Fruit fly (Drosophila melanogaster) whole organism, embryonic: Measurements from ENCODE around the gene CG33939.

Experiments
- Atf6 ChIP-seq: fragments of 200-800 bp; sonication (Bioruptor generic); IDR thresholded peaks from 2 replicates; pipeline ENCODE4 v1.3.6; 2022; ENCODE audit warnings: missing biosample characterization, missing genetic modification characterization
- CG11398 ChIP-seq: fragments of 200-800 bp; sonication (Bioruptor generic); optimal IDR thresholded peaks from 2 replicates; lab custom pipeline; 2016; ENCODE audit warnings: missing biosample characterization, missing genetic modification characterization
- CG11456 ChIP-seq: fragments of 200-800 bp; sonication (Bioruptor generic); IDR thresholded peaks from 3 replicates; pipeline ENCODE4 v1.3.6; 2022; ENCODE audit warnings: missing biosample characterization, missing genetic modification characterization
- CG12155 ChIP-seq: fragments of 200-800 bp; sonication (Bioruptor generic); optimal IDR thresholded peaks from 3 replicates; lab custom pipeline; 2016; ENCODE audit warnings: missing biosample characterization, missing genetic modification characterization
- CG12391 ChIP-seq: fragments of 200-800 bp; sonication (Bioruptor generic); optimal IDR thresholded peaks from 3 replicates; lab custom pipeline; 2018; ENCODE audit warnings: missing biosample characterization, mild to moderate bottlenecking, missing genetic modification characterization, moderate library complexity
- CG12659 ChIP-seq: fragments of 200-800 bp; sonication (Bioruptor generic); optimal IDR thresholded peaks from 3 replicates; lab custom pipeline; 2017; ENCODE audit warnings: mild to moderate bottlenecking, missing biosample characterization, missing genetic modification reagents, missing genetic modification characterization
- CG13287 ChIP-seq: fragments of 200-800 bp; sonication (Bioruptor generic); IDR thresholded peaks from 2 replicates; pipeline ENCODE4 v1.3.6; 2022; ENCODE audit warnings: missing biosample characterization, missing genetic modification characterization; ENCODE audit not compliant: partially characterized antibody
- CG13624 ChIP-seq: fragments of 200-800 bp; sonication (Bioruptor generic); optimal IDR thresholded peaks from 2 replicates; lab custom pipeline; 2016; ENCODE audit warnings: missing biosample characterization, missing genetic modification characterization
- CG15514 ChIP-seq: fragments of 200-800 bp; sonication (Bioruptor generic); optimal IDR thresholded peaks from 3 replicates; lab custom pipeline; 2017; ENCODE audit warnings: missing biosample characterization, missing genetic modification characterization, mild to moderate bottlenecking, moderate library complexity, missing genetic modification reagents
- CG17186 ChIP-seq: fragments of 200-800 bp; sonication (Bioruptor generic); optimal IDR thresholded peaks from 3 replicates; lab custom pipeline; 2017; ENCODE audit warnings: missing biosample characterization, missing genetic modification reagents, missing genetic modification characterization
- CG17359 ChIP-seq: fragments of 200-800 bp; sonication (Bioruptor generic); optimal IDR thresholded peaks from 3 replicates; lab custom pipeline; 2018; ENCODE audit warnings: missing biosample characterization, mild to moderate bottlenecking, missing genetic modification characterization, moderate library complexity
- CG17361 ChIP-seq: fragments of 200-800 bp; sonication (Bioruptor generic); IDR thresholded peaks from 3 replicates; pipeline ENCODE4 v1.3.6; 2022; ENCODE audit warnings: missing biosample characterization, missing genetic modification characterization
- CG17829 ChIP-seq: fragments of 200-800 bp; optimal IDR thresholded peaks from 2 replicates; lab custom pipeline; 2019; ENCODE audit warnings: missing biosample characterization, mild to moderate bottlenecking, missing genetic modification characterization, moderate library complexity
- CG1792 ChIP-seq: fragments of 200-800 bp; sonication (Bioruptor generic); optimal IDR thresholded peaks from 2 replicates; lab custom pipeline; 2016; ENCODE audit warnings: missing biosample characterization, missing genetic modification characterization
- CG2120 ChIP-seq: fragments of 200-800 bp; sonication (Bioruptor generic); optimal IDR thresholded peaks from 3 replicates; lab custom pipeline; 2016; ENCODE audit warnings: missing biosample characterization, missing genetic modification characterization
- CG2202 ChIP-seq: fragments of 200-800 bp; sonication (Bioruptor generic); optimal IDR thresholded peaks from 2 replicates; lab custom pipeline; 2018; ENCODE audit warnings: missing biosample characterization, mild to moderate bottlenecking, missing genetic modification characterization
- CG32532 ChIP-seq: fragments of 200-800 bp; sonication (Bioruptor generic); IDR thresholded peaks from 2 replicates; pipeline ENCODE4 v1.3.6; 2022; ENCODE audit warnings: missing biosample characterization, missing genetic modification characterization
- CG34422 ChIP-seq: fragments of 200-800 bp; sonication (Bioruptor generic); IDR thresholded peaks from 3 replicates; pipeline ENCODE4 v1.3.6; 2022; ENCODE audit warnings: missing biosample characterization, missing genetic modification characterization
- CG3847 ChIP-seq: fragments of 200-800 bp; sonication (Bioruptor generic); IDR thresholded peaks from 2 replicates; pipeline ENCODE4 v1.3.6; 2022; ENCODE audit warnings: missing biosample characterization, missing genetic modification characterization
- CG8924 ChIP-seq: fragments of 200-800 bp; optimal IDR thresholded peaks from 3 replicates; lab custom pipeline; 2019; ENCODE audit warnings: missing biosample characterization, mild to moderate bottlenecking, missing genetic modification characterization, moderate library complexity
- Dp ChIP-seq: fragments of 200-800 bp; sonication (Bioruptor generic); optimal IDR thresholded peaks from 2 replicates; lab custom pipeline; 2018; ENCODE audit warnings: missing biosample characterization, mild to moderate bottlenecking, missing genetic modification characterization, moderate library complexity
- Dref ChIP-seq: fragments of 200-800 bp; sonication (Bioruptor generic); IDR thresholded peaks from 2 replicates; pipeline ENCODE4 v1.3.6; 2022; ENCODE audit warnings: missing biosample characterization, missing genetic modification characterization
- Ets65A ChIP-seq: fragments of 200-800 bp; sonication (Bioruptor generic); peaks from one replicate; lab custom pipeline; 2016; ENCODE audit warnings: missing biosample characterization, missing genetic modification characterization
- Fer1 ChIP-seq: fragments of 200-800 bp; sonication (Bioruptor generic); optimal IDR thresholded peaks from 2 replicates; lab custom pipeline; 2017; ENCODE audit warnings: missing biosample characterization, mild to moderate bottlenecking, missing genetic modification characterization
- HLH54F ChIP-seq: fragments of 200-800 bp; sonication (Bioruptor generic); optimal IDR thresholded peaks from 3 replicates; lab custom pipeline; 2016; ENCODE audit warnings: missing biosample characterization, missing genetic modification characterization
- HmgZ ChIP-seq: fragments of 200-800 bp; sonication (Bioruptor generic); optimal IDR thresholded peaks from 2 replicates; lab custom pipeline; 2018; ENCODE audit warnings: missing biosample characterization, mild to moderate bottlenecking, missing genetic modification characterization
- Hr3 ChIP-seq: fragments of 200-800 bp; sonication (Bioruptor generic); optimal IDR thresholded peaks from 3 replicates; lab custom pipeline; 2016; ENCODE audit warnings: missing biosample characterization, missing genetic modification characterization
- MBD-R2 ChIP-seq: fragments of 200-800 bp; sonication (Bioruptor generic); IDR thresholded peaks from 2 replicates; pipeline ENCODE4 v1.3.6; 2022; ENCODE audit warnings: missing biosample characterization, missing genetic modification characterization
- NfI ChIP-seq: fragments of 200-800 bp; sonication (Bioruptor generic); optimal IDR thresholded peaks from 3 replicates; lab custom pipeline; 2018; ENCODE audit warnings: missing biosample characterization, mild to moderate bottlenecking, missing genetic modification characterization, moderate library complexity
- Opbp ChIP-seq: fragments of 200-800 bp; sonication (Bioruptor generic); IDR thresholded peaks from 3 replicates; pipeline ENCODE4 v1.3.6; 2022; ENCODE audit warnings: missing biosample characterization, missing genetic modification characterization; ENCODE audit not compliant: partially characterized antibody
- Pdp1 ChIP-seq, 2 experiments: fragments of 200-800 bp; sonication (Bioruptor generic); optimal IDR thresholded peaks; 3 replicates each; lab custom pipeline; 2016; ENCODE audit warnings: missing biosample characterization in 2 of 2, missing genetic modification characterization in 2 of 2, mild to moderate bottlenecking in 1 of 2, moderate library complexity in 1 of 2
- Ravus ChIP-seq: fragments of 200-800 bp; sonication (Bioruptor generic); IDR thresholded peaks from 2 replicates; pipeline ENCODE4 v1.3.6; 2022; ENCODE audit warnings: missing biosample characterization, missing genetic modification characterization
- Scr ChIP-seq: fragments of 200-800 bp; sonication (Bioruptor generic); IDR thresholded peaks from 2 replicates; pipeline ENCODE4 v1.3.6; 2022; ENCODE audit warnings: missing biosample characterization, missing genetic modification characterization; ENCODE audit not compliant: partially characterized antibody
- Sry-δ ChIP-seq: fragments of 200-800 bp; sonication (Bioruptor generic); optimal IDR thresholded peaks from 2 replicates; lab custom pipeline; 2016; ENCODE audit warnings: missing biosample characterization, missing genetic modification characterization
- Stat92E ChIP-seq, 3 experiments: fragments of >200 bp in 2 of 3; fragments of 200-800 bp in 1 of 3; sonication (Bioruptor generic) in 1 of 3; optimal IDR thresholded peaks; 2 replicates each; lab custom pipeline; 2017 to 2019; ENCODE audit warnings: missing biosample characterization in 3 of 3, missing genetic modification characterization in 3 of 3, mild to moderate bottlenecking in 1 of 3, moderate library complexity in 1 of 3
- amos ChIP-seq: fragments of 200-800 bp; sonication (Bioruptor generic); IDR thresholded peaks from 2 replicates; pipeline ENCODE4 v1.3.6; 2022; ENCODE audit warnings: missing biosample characterization, missing genetic modification characterization; ENCODE audit not compliant: partially characterized antibody
- ash1 ChIP-seq: fragments of 200-800 bp; sonication (Bioruptor generic); optimal IDR thresholded peaks from 2 replicates; lab custom pipeline; 2018; ENCODE audit warnings: missing biosample characterization, mild to moderate bottlenecking, missing genetic modification characterization
- bbx ChIP-seq: fragments of 200-800 bp; sonication (Bioruptor generic); IDR thresholded peaks from 2 replicates; pipeline ENCODE4 v1.3.6; 2022; ENCODE audit warnings: missing biosample characterization, missing genetic modification characterization; ENCODE audit not compliant: partially characterized antibody
- fru ChIP-seq: fragments of >200 bp; optimal IDR thresholded peaks from 2 replicates; lab custom pipeline; 2017
- grau ChIP-seq: fragments of 200-800 bp; optimal IDR thresholded peaks from 3 replicates; lab custom pipeline; 2019; ENCODE audit warnings: missing biosample characterization, mild to moderate bottlenecking, missing genetic modification characterization, moderate library complexity
- gro ChIP-seq: fragments of 200-800 bp; sonication (Bioruptor generic); optimal IDR thresholded peaks from 2 replicates; lab custom pipeline; 2016; ENCODE audit warnings: missing biosample characterization, missing genetic modification characterization
- nmo ChIP-seq: fragments of 200-800 bp; sonication (Bioruptor generic); optimal IDR thresholded peaks from 2 replicates; lab custom pipeline; 2018; ENCODE audit warnings: missing biosample characterization, mild to moderate bottlenecking, missing genetic modification characterization, moderate library complexity
- prd ChIP-seq, 3 experiments: fragments of >200 bp in 2 of 3; fragments of 200-800 bp in 1 of 3; sonication (Bioruptor generic) in 1 of 3; optimal IDR thresholded peaks in 2 of 3; IDR thresholded peaks in 1 of 3; 2 replicates in 2 of 3; 3 replicates in 1 of 3; pipeline versions ENCODE4 v1.3.6 to Lab custom; 2017 to 2022; ENCODE audit warnings: missing biosample characterization in 1 of 3, missing genetic modification characterization in 1 of 3
- shn ChIP-seq: fragments of 200-800 bp; sonication (Bioruptor generic); optimal IDR thresholded peaks from 3 replicates; lab custom pipeline; 2016; ENCODE audit warnings: missing biosample characterization, missing genetic modification characterization
- slou ChIP-seq: fragments of 200-800 bp; sonication (Bioruptor generic); optimal IDR thresholded peaks from 3 replicates; lab custom pipeline; 2016; ENCODE audit warnings: missing biosample characterization, missing genetic modification characterization
- stwl ChIP-seq: fragments of 200-800 bp; sonication (Bioruptor generic); optimal IDR thresholded peaks from 3 replicates; lab custom pipeline; 2018; ENCODE audit warnings: missing biosample characterization, mild to moderate bottlenecking, missing genetic modification characterization, moderate library complexity
- unpg ChIP-seq: fragments of 200-800 bp; sonication (Bioruptor generic); optimal IDR thresholded peaks from 3 replicates; lab custom pipeline; 2018; ENCODE audit warnings: missing biosample characterization, mild to moderate bottlenecking, missing genetic modification characterization, moderate library complexity
- wor ChIP-seq: fragments of 200-800 bp; sonication (Bioruptor generic); IDR thresholded peaks from 2 replicates; pipeline ENCODE4 v1.3.6; 2022; ENCODE audit warnings: missing biosample characterization, missing genetic modification characterization
- zen2 ChIP-seq: fragments of 200-800 bp; sonication (Bioruptor generic); IDR thresholded peaks from 3 replicates; pipeline ENCODE4 v1.3.6; 2022; ENCODE audit warnings: missing biosample characterization, missing genetic modification characterization; ENCODE audit not compliant: partially characterized antibody

CG33939 gene

dm6 chrX:19208014-19208413 is 33.3 kb upstream of the CG33939 start, which contains the start of gene Ulp1 (continued):
- TF ChIP-seq CG11456 (GFP tag; lab: Robert Waterston, UW): 0 out of 3 replicates have a peak, but pooled peaks have one; percentile 59
- peak; percentile 56 for TF ChIP-seq CG17359 (tag; lab: Kevin White, UChicago)
- TF ChIP-seq NfI (GFP tag; lab: Kevin White, UChicago): peak; percentile 9
- TF ChIP-seq CG15514: peak; percentile 57
- TF ChIP-seq gro: peak; percentile 29
- TF ChIP-seq wor (GFP tag; lab: Robert Waterston, UW): no peak
- 0 out of 3 replicates have a peak, but pooled peaks have one; percentile 6 for TF ChIP-seq CG34422 (GFP tag; lab: Robert Waterston, UW)
- peak; percentile 36 for TF ChIP-seq nmo
- peak; percentile 17; the same call in 1 of the 3 replicates for TF ChIP-seq CG17361 (GFP tag; lab: Robert Waterston, UW)
- no peak for TF ChIP-seq Stat92E (GFP tag; optimal IDR thresholded peaks at IDR 0.05; lab: Kevin White, UChicago)
- peak; percentile 12 for TF ChIP-seq shn (GFP tag; lab: Kevin White, UChicago)
- TF ChIP-seq CG12659 (GFP tag; lab: Kevin White, UChicago): peak; percentile 69
- peak; percentile 13 for TF ChIP-seq Fer1 (GFP tag; lab: Kevin White, UChicago)
- peak; percentile 31 for TF ChIP-seq Hr3 (GFP tag; lab: Kevin White, UChicago)
- TF ChIP-seq zen2 (GFP tag; lab: Robert Waterston, UW): 0 out of 3 replicates have a peak, but pooled peaks have one; percentile 31
- TF ChIP-seq Scr: peak; percentile 39
- peak; percentile 83 for TF ChIP-seq Dref
- TF ChIP-seq stwl (tag; lab: Kevin White, UChicago): peak; percentile 78
- TF ChIP-seq amos (GFP tag; lab: Robert Waterston, UW): peak; percentile 58
- peak; percentile 27 for TF ChIP-seq HLH54F (GFP tag; lab: Kevin White, UChicago)
- TF ChIP-seq unpg: no peak
- peak; percentile 57 for TF ChIP-seq CG13287 (GFP tag; lab: Robert Waterston, UW)
- no peak for TF ChIP-seq ash1
- TF ChIP-seq CG12155 (GFP tag; lab: Kevin White, UChicago): peak; percentile 3
- no peak for TF ChIP-seq Ravus
- TF ChIP-seq Pdp1 (GFP tag; optimal IDR thresholded peaks at IDR 0.05; lab: Kevin White, UChicago): peak in 1 of 2 experiments; percentile 47
- TF ChIP-seq prd (optimal IDR thresholded peaks at IDR 0.05; lab: Kevin White, UChicago): no peak
- peak; percentile 15; the same call in 1 of the 3 replicates for TF ChIP-seq prd (GFP tag; IDR thresholded peaks at IDR 0.05; lab: Robert Waterston, UW)
- TF ChIP-seq CG2202: no peak
- TF ChIP-seq CG13624 (GFP tag; lab: Kevin White, UChicago): peak; percentile 43
- peak; percentile 95 for TF ChIP-seq MBD-R2 (GFP tag; lab: Robert Waterston, UW)
- TF ChIP-seq Ets65A: peak; percentile 60
- TF ChIP-seq bbx (GFP tag; lab: Robert Waterston, UW): peak; percentile 45
- TF ChIP-seq HmgZ (tag; lab: Kevin White, UChicago): peak; percentile 70
- TF ChIP-seq CG1792: no peak
- 0 out of 2 replicates have a peak, but pooled peaks have one; percentile 33 for TF ChIP-seq Atf6 (GFP tag; lab: Robert Waterston, UW)
- TF ChIP-seq CG3847 (GFP tag; lab: Robert Waterston, UW): peak; percentile 16; the same call in 1 of the 2 replicates
- TF ChIP-seq fru: no peak
- peak; percentile 30 for TF ChIP-seq CG12391 (tag; lab: Kevin White, UChicago)
- peak; percentile 40; the same call in 1 of the 2 replicates for TF ChIP-seq CG32532 (GFP tag; lab: Robert Waterston, UW)
- peak; percentile 5 for TF ChIP-seq CG8924 (tag; lab: Kevin White, UChicago)
- peak; percentile 28 for TF ChIP-seq grau (tag; lab: Kevin White, UChicago)
- TF ChIP-seq Sry-δ (GFP tag; lab: Kevin White, UChicago): peak; percentile 69
- peak; percentile 52 for TF ChIP-seq CG17186
- TF ChIP-seq slou (GFP tag; lab: Kevin White, UChicago): peak; percentile 35
- TF ChIP-seq Opbp (GFP tag; lab: Robert Waterston, UW): peak; percentile 62; the same call in 2 of the 3 replicates
- peak; percentile 56 for TF ChIP-seq Dp (GFP tag; lab: Kevin White, UChicago)
- peak; percentile 57 for TF ChIP-seq CG17829 (tag; lab: Kevin White, UChicago)
- TF ChIP-seq CG2120 (GFP tag; lab: Kevin White, UChicago): peak; percentile 11
- TF ChIP-seq CG11398 (GFP tag; lab: Kevin White, UChicago): no peak
